Fruit fly (Drosophila melanogaster): ENCODE results near the gene CG3306.

dm6 chr3L:9569194-9569593 is 32.1 kb upstream of the CG3306 start:
- TF ChIP-seq CG5204 (GFP tag; optimal IDR thresholded peaks at IDR 0.05), result no peak
- TF ChIP-seq kay (GFP tag; ENCODE audit: borderline replicate concordance), result no peak
- TF ChIP-seq CG33017 (tag; optimal IDR thresholded peaks at IDR 0.05), result no peak
- no peak for TF ChIP-seq CG11617 (GFP tag; optimal IDR thresholded peaks at IDR 0.05)
- TF ChIP-seq Clk (GFP tag; optimal IDR thresholded peaks at IDR 0.05), result no peak
- no peak for TF ChIP-seq Mnt (GFP tag; optimal IDR thresholded peaks at IDR 0.05)
- no peak for TF ChIP-seq CG1620 (GFP tag; optimal IDR thresholded peaks at IDR 0.05)
- TF ChIP-seq Hr96 (GFP tag; optimal IDR thresholded peaks at IDR 0.05), result no peak
- no peak for TF ChIP-seq CG14711 (tag; optimal IDR thresholded peaks at IDR 0.05)
- TF ChIP-seq ovo (GFP tag; optimal IDR thresholded peaks at IDR 0.05), result no peak

Measured in whole organism, adult.